Fruit fly (Drosophila melanogaster): ENCODE data around the gene Blos2.

Gene Blos2

DNA sequence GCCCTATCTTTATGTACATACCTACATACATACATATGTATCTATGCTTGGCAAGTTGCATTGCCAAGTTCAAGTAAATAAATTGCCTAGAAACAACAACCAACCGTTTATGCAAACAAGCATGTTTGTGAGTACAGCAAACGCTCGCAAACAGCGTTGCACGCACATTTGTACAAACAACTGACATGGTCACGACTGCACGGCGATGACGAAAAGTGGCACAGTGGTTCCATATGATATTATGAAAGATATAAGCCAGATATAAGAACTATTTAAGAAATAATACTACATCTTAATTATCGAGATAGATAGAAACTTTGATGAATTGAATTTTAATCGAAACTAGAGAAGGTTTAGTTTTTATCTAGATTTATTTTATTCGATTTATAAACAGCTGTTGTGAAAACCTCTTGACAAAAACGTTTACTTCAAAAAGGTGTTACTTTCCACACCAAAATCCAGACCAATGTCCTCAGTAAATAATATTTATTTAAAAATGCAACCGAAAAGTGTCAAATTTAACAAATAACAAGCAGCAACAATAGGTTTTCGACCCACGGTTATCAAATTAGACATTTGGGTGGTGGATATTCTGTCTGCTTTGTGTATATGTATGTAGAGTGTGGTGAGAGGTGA, 28.6 kb downstream of the Blos2 start (continued):
- TF ChIP-seq CG10462 (GFP tag; optimal IDR thresholded peaks at IDR 0.05) (peak; percentile 92), oc (tag; optimal IDR thresholded peaks at IDR 0.05) (peak; percentile 81), CG12236 (GFP tag; optimal IDR thresholded peaks at IDR 0.05) (peak; percentile 82), crol (GFP tag; IDR thresholded peaks at IDR 0.05) (no peak), scrt (GFP tag; optimal IDR thresholded peaks at IDR 0.05) (peak; percentile 31), NK7.1 (GFP tag; optimal IDR thresholded peaks at IDR 0.05) (peak; percentile 79), CG6854 (GFP tag; optimal IDR thresholded peaks at IDR 0.05) (peak; percentile 76), CG10147 (GFP tag; optimal IDR thresholded peaks at IDR 0.05) (peak; percentile 88), usp (GFP tag; optimal IDR thresholded peaks at IDR 0.05) (no peak), CG33557 (GFP tag; optimal IDR thresholded peaks at IDR 0.05) (peak; percentile 85), CG6765 (GFP tag; optimal IDR thresholded peaks at IDR 0.05) (peak; percentile 68), sc (optimal IDR thresholded peaks at IDR 0.05) (no peak), sc (GFP tag; optimal IDR thresholded peaks at IDR 0.05) (peak; percentile 89), CG5953 (GFP tag; IDR thresholded peaks at IDR 0.05) (peak; percentile 89), BtbVII (GFP tag; optimal IDR thresholded peaks at IDR 0.05) (peak; percentile 78), CG13424 (tag; optimal IDR thresholded peaks at IDR 0.05) (peak; percentile 94), E2f1 (GFP tag; IDR thresholded peaks at IDR 0.05) (peak; percentile 84), sisA (GFP tag; IDR thresholded peaks at IDR 0.05) (peak; percentile 74), Myb (GFP tag; optimal IDR thresholded peaks at IDR 0.05) (peak; percentile 57), toy (GFP tag; IDR thresholded peaks at IDR 0.05) (0 out of 2 replicates have a peak, but pooled peaks have one; percentile 8), abd-A (tag; optimal IDR thresholded peaks at IDR 0.05) (peak; percentile 10), CG1647 (GFP tag; optimal IDR thresholded peaks at IDR 0.05) (peak; percentile 73), hkb (optimal IDR thresholded peaks at IDR 0.05) (no peak), hkb (GFP tag; IDR thresholded peaks at IDR 0.05) (peak; percentile 93), CG3995 (GFP tag; optimal IDR thresholded peaks at IDR 0.05) (no peak), CG13287 (GFP tag; IDR thresholded peaks at IDR 0.05; ENCODE audit: partially characterized antibody) (peak; percentile 47; the same call in 1 of the 2 replicates), pho (GFP tag; optimal IDR thresholded peaks at IDR 0.05) (peak; percentile 69), CG11696 (GFP tag; IDR thresholded peaks at IDR 0.05) (peak; percentile 46), CG16779 (GFP tag; IDR thresholded peaks at IDR 0.05) (no peak), MTF-1 (GFP tag; optimal IDR thresholded peaks at IDR 0.05; ENCODE audit: borderline replicate concordance) (peak; percentile 76), Bdp1 (GFP tag; optimal IDR thresholded peaks at IDR 0.05) (peak; percentile 79), Optix (GFP tag; IDR thresholded peaks at IDR 0.05) (peak; percentile 75), CG6683 (GFP tag; optimal IDR thresholded peaks at IDR 0.05) (peak; percentile 82), CG17361 (GFP tag; IDR thresholded peaks at IDR 0.05) (peak; percentile 98), stwl (tag; optimal IDR thresholded peaks at IDR 0.05) (peak; percentile 18), shn (GFP tag; optimal IDR thresholded peaks at IDR 0.05) (peak; percentile 67), gcm2 (GFP tag; optimal IDR thresholded peaks at IDR 0.05) (peak; percentile 91), Neu2 (GFP tag; optimal IDR thresholded peaks at IDR 0.05; ENCODE audit: borderline replicate concordance) (peak; percentile 25), CG11456 (GFP tag; IDR thresholded peaks at IDR 0.05) (no peak), Hr51 (GFP tag; optimal IDR thresholded peaks at IDR 0.05) (peak; percentile 68 to 97), chif (GFP tag; optimal IDR thresholded peaks at IDR 0.05) (peak; percentile 83), Sox100B (GFP tag; optimal IDR thresholded peaks at IDR 0.05) (peak; percentile 97), Elba2 (GFP tag; optimal IDR thresholded peaks at IDR 0.05) (peak; percentile 65), knrl (GFP tag; IDR thresholded peaks at IDR 0.05; ENCODE audit: partially characterized antibody) (peak; percentile 44; the same call in 1 of the 3 replicates), HLH54F (GFP tag; optimal IDR thresholded peaks at IDR 0.05) (peak; percentile 57), Hsf (GFP tag; optimal IDR thresholded peaks at IDR 0.05) (peak; percentile 93), Hmx (GFP tag; optimal IDR thresholded peaks at IDR 0.05) (peak; percentile 68), CG7839 (tag; optimal IDR thresholded peaks at IDR 0.05) (peak; percentile 97), Nf-YC (tag; optimal IDR thresholded peaks at IDR 0.05) (peak; percentile 84), CG7556 (GFP tag; optimal IDR thresholded peaks at IDR 0.05) (peak; percentile 98)
